Worm (Caenorhabditis elegans): ENCODE measurements around the gene mon-2.

DNA sequence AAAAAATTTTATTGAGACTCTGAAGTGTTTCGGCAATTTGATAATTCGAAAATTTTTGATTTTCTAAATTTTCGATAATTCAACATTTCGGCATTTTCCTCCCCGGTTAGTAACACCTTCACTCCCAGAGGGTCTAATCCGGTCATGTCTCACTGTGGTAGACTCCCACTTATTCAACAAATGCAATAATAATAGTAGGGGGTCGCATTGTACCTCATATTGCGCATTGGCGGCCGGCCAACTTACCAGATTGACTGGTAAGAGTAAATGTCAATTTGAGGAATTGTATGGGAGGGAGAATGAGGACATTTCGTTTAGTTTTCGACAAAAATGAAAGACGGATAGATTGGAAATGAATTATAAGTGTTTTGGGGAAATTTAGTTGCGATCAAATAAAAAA is 37.2 kb downstream of the mon-2 start:
- TF ChIP-seq nhr-120 (GFP tag; IDR thresholded peaks at IDR 0.05) (no peak), fkh-3 (tag; optimal IDR thresholded peaks at IDR 0.05) (no peak), sea-2 (GFP tag; IDR thresholded peaks at IDR 0.05) (no peak), dpl-1 (GFP tag; optimal IDR thresholded peaks at IDR 0.05) (no peak), lir-1 (GFP tag; conservative IDR thresholded peaks at IDR 0.05) (no peak), ceh-100 (GFP tag; IDR thresholded peaks at IDR 0.05) (no peak), lin-35 (GFP tag; optimal IDR thresholded peaks at IDR 0.05) (no peak), nfya-2 (GFP tag; IDR thresholded peaks at IDR 0.05) (no peak), ama-1 (optimal IDR thresholded peaks at IDR 0.05) (no peak), ama-1 (GFP tag; optimal IDR thresholded peaks at IDR 0.05) (no peak), C17E4.6 (GFP tag; IDR thresholded peaks at IDR 0.05) (no peak), T07F8.4 (tag; optimal IDR thresholded peaks at IDR 0.05) (no peak)
